Worm (Caenorhabditis elegans) whole organism, L4 larva: ENCODE data around the gene W07G4.7.

ENCODE experiments used
- aly-2 ChIP-seq: sonication (generic microtip); optimal IDR thresholded peaks from 2 replicates; lab custom pipeline; 2018; ENCODE audit warnings: missing biosample characterization, missing genetic modification characterization
- ctbp-1 ChIP-seq: fragments of 200-800 bp; sonication (Bioruptor generic); IDR thresholded peaks from 2 replicates; pipeline ENCODE4 v1.3.6; 2022; ENCODE audit warnings: missing genetic modification reagents, missing genetic modification characterization, missing compliant biosample characterization
- dve-1 ChIP-seq: sonication (generic microtip); optimal IDR thresholded peaks from 2 replicates; lab custom pipeline; 2017; ENCODE audit warnings: antibody characterized with exemption, mild to moderate bottlenecking, missing genetic modification characterization, missing compliant biosample characterization; ENCODE audit not compliant: insufficient read depth
- nhr-11 ChIP-seq: fragments of 150-350 bp; optimal IDR thresholded peaks from 2 replicates; lab custom pipeline; 2014; ENCODE audit warnings: missing biosample characterization, missing genetic modification characterization
- nhr-76 ChIP-seq: fragments of 150-350 bp; optimal IDR thresholded peaks from 2 replicates; lab custom pipeline; 2014; ENCODE audit warnings: missing biosample characterization, missing genetic modification characterization

DNA sequence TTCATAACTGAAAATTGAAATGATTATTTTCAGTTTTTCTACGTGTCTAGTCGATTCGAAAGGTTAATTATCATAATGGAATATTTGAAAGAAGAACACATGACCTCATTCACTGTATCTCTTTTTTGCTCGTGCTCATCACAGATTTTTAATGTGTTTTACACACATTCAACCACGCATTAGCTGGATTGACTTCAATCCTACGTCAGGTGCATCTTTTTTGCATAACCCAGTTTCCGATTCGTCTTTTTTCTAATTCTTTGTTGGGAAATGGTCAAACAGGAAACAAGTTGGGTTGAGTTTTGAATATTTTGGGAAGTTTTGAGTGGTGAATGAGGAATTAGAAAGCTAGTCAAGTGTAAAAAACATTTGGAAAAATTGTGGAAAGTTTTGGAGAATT lies 35.8 kb upstream of the W07G4.7 start:
- no peak for TF ChIP-seq ctbp-1 (GFP tag; lab: Robert Waterston, UW)
- no peak for TF ChIP-seq dve-1 (tag; lab: Kevin White, UChicago)
- no peak for TF ChIP-seq aly-2 (tag; lab: Kevin White, UChicago)
- TF ChIP-seq nhr-11: no peak
- no peak for TF ChIP-seq nhr-76
